Fruit fly (Drosophila melanogaster): ENCODE measurements around the gene Oseg4.

Oseg4 gene

DNA sequence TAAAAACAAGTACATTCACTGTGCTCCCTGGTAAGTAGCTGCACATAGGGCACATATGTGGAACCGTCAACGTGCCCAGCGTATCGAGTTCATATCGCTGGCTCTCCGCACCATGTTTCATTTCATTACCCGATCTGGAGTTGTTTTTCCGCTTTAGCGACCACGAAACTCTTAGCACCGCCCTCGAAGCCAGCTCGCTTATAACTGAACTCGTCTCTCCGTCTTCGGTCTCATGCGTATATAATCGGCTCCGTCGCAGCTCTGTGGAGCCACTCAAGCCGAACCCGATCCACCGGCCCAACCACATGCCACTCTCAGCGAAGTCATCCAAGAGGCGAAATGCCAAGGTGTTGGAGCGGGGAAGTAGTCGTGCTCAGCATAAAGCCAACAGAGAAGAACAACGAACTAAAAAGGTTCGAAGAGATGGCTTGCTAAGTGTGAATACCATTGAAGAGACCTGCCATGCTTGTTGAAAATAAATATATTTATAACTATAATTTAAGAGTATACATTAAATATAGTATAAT, 20.0 kb upstream of the Oseg4 start, which contains the start of gene Cht2 (continued):
- TF ChIP-seq Pdp1 (GFP tag; optimal IDR thresholded peaks at IDR 0.05) (no peak), twi (tag; optimal IDR thresholded peaks at IDR 0.05) (no peak), oc (tag; optimal IDR thresholded peaks at IDR 0.05) (peak; percentile 11), CG33213 (GFP tag; optimal IDR thresholded peaks at IDR 0.05) (no peak), Dbx (GFP tag; IDR thresholded peaks at IDR 0.05) (0 out of 3 replicates have a peak, but pooled peaks have one; percentile 20), phol (tag; optimal IDR thresholded peaks at IDR 0.05) (no peak), cato (GFP tag; optimal IDR thresholded peaks at IDR 0.05; ENCODE audit: borderline replicate concordance) (no peak), CG13287 (GFP tag; IDR thresholded peaks at IDR 0.05; ENCODE audit: partially characterized antibody) (peak; percentile 3; the same call in 1 of the 2 replicates), Hr78 (GFP tag; optimal IDR thresholded peaks at IDR 0.05) (peak in 1 of 2 experiments; percentile 66), Spps (tag; optimal IDR thresholded peaks at IDR 0.05) (no peak), CG5245 (GFP tag; optimal IDR thresholded peaks at IDR 0.05) (no peak), CG6854 (GFP tag; optimal IDR thresholded peaks at IDR 0.05) (peak; percentile 23), gsb (GFP tag; IDR thresholded peaks at IDR 0.05) (no peak)

DNA sequence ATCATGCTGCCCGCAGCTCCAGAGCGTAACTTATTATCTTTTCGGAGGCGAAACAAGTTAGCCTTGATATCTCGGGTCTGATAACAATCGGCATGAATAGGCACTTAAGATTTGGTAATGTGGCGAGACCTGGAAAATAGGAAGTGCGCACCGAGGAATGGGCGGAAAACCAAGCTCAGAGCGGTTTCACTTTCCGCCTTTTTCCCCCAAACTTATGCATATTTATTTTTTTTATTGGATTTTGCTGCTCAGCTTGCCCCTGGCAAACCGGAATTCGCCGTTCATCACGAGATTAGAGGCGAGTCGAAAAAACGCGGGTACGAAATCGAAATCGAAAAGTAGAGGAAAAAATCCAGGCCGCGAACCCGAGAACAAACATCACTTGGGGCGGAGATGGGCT, 19.4 kb upstream of the Oseg4 start:
- TF ChIP-seq ash1 (GFP tag; optimal IDR thresholded peaks at IDR 0.05) (no peak), lov (optimal IDR thresholded peaks at IDR 0.05) (no peak), lov (GFP tag; IDR thresholded peaks at IDR 0.05) (0 out of 3 replicates have a peak, but pooled peaks have one; percentile 36), Lhr (GFP tag; optimal IDR thresholded peaks at IDR 0.05) (no peak), Mrtf (GFP tag; IDR thresholded peaks at IDR 0.05) (no peak), Blimp-1 (GFP tag; optimal IDR thresholded peaks at IDR 0.05) (peak; percentile 82), cwo (GFP tag; optimal IDR thresholded peaks at IDR 0.05) (peak; percentile 23), CG4424 (GFP tag; optimal IDR thresholded peaks at IDR 0.05) (no peak), Eip74EF (GFP tag; optimal IDR thresholded peaks at IDR 0.05) (no peak), grn (GFP tag; optimal IDR thresholded peaks at IDR 0.05) (peak; percentile 20), vvl (GFP tag; IDR thresholded peaks at IDR 0.05) (peak; percentile 47), CG10431 (GFP tag; optimal IDR thresholded peaks at IDR 0.05) (no peak)

- TF ChIP-seq Six4 (GFP tag; optimal IDR thresholded peaks at IDR 0.05) (no peak), CG3163 (GFP tag; optimal IDR thresholded peaks at IDR 0.05) (no peak), B-H1 (GFP tag; IDR thresholded peaks at IDR 0.05) (no peak), NK7.1 (GFP tag; optimal IDR thresholded peaks at IDR 0.05) (no peak), org-1 (GFP tag; optimal IDR thresholded peaks at IDR 0.05) (no peak)
These were observed 18.7 kb upstream of the Oseg4 start for dm6 chr3L:1754262-1754661.

dm6 chr3L:1748218-1748617, 12.7 kb upstream of the Oseg4 start:
- TF ChIP-seq CG3995 (GFP tag; optimal IDR thresholded peaks at IDR 0.05) = peak; percentile 94
- TF ChIP-seq Hr78 (GFP tag; optimal IDR thresholded peaks at IDR 0.05) = no peak
- peak; percentile 20 for TF ChIP-seq Sry-β (GFP tag; optimal IDR thresholded peaks at IDR 0.05)
- TF ChIP-seq ewg (GFP tag; optimal IDR thresholded peaks at IDR 0.05) = peak; percentile 98
- peak; percentile 70 for TF ChIP-seq seq (GFP tag; IDR thresholded peaks at IDR 0.05)
- peak; percentile 58 for TF ChIP-seq row (GFP tag; IDR thresholded peaks at IDR 0.05)
- peak; percentile 12 for TF ChIP-seq Nf-YC (tag; optimal IDR thresholded peaks at IDR 0.05)
- TF ChIP-seq Trl (optimal IDR thresholded peaks at IDR 0.05) = peak; percentile 22 to 32
- TF ChIP-seq Trl (GFP tag; optimal IDR thresholded peaks at IDR 0.05) = no peak
- no peak for TF ChIP-seq al (GFP tag; IDR thresholded peaks at IDR 0.05)
- peak; percentile 17 for TF ChIP-seq CG2120 (GFP tag; optimal IDR thresholded peaks at IDR 0.05)
- no peak for TF ChIP-seq Eip74EF (GFP tag; optimal IDR thresholded peaks at IDR 0.05)
- peak; percentile 27 for TF ChIP-seq abd-A (tag; optimal IDR thresholded peaks at IDR 0.05)
- TF ChIP-seq onecut (GFP tag; IDR thresholded peaks at IDR 0.05) = 0 out of 2 replicates have a peak, but pooled peaks have one; percentile 35
- TF ChIP-seq D19A (tag; optimal IDR thresholded peaks at IDR 0.05) = peak; percentile 69
- TF ChIP-seq CG17186 (GFP tag; optimal IDR thresholded peaks at IDR 0.05) = no peak
- peak; percentile 10 for TF ChIP-seq NfI (GFP tag; optimal IDR thresholded peaks at IDR 0.05)
- no peak for TF ChIP-seq slou (GFP tag; optimal IDR thresholded peaks at IDR 0.05)
- TF ChIP-seq CG9932 (GFP tag; IDR thresholded peaks at IDR 0.05) = peak; percentile 12; the same call in 1 of the 2 replicates
